Fruit fly (Drosophila melanogaster): ENCODE results near the gene CG11983.

Gene CG11983

dm6 chr3R:8981209-8981996 lies 26.7 kb upstream of the CG11983 start (continued):
- no peak for TF ChIP-seq CG7786 (GFP tag; optimal IDR thresholded peaks at IDR 0.05)
- TF ChIP-seq Atf3 (GFP tag; optimal IDR thresholded peaks at IDR 0.05): no peak
- TF ChIP-seq tna (GFP tag; IDR thresholded peaks at IDR 0.05; ENCODE audit: partially characterized antibody): peak; percentile 13; the same call in 1 of the 2 replicates
- TF ChIP-seq CG6654 (GFP tag; optimal IDR thresholded peaks at IDR 0.05): no peak
- no peak for TF ChIP-seq sens (GFP tag)
- TF ChIP-seq nerfin-1 (tag; optimal IDR thresholded peaks at IDR 0.05): no peak
- TF ChIP-seq Opbp (GFP tag; IDR thresholded peaks at IDR 0.05; ENCODE audit: partially characterized antibody): no peak
- no peak for TF ChIP-seq CG6765 (GFP tag; optimal IDR thresholded peaks at IDR 0.05)
- TF ChIP-seq kay (GFP tag; optimal IDR thresholded peaks at IDR 0.05): no peak
- TF ChIP-seq HLH4C (GFP tag; IDR thresholded peaks at IDR 0.05; ENCODE audit: partially characterized antibody): no peak
- no peak for TF ChIP-seq NC2α (GFP tag; optimal IDR thresholded peaks at IDR 0.05)
- TF ChIP-seq hkb (optimal IDR thresholded peaks at IDR 0.05): no peak
- TF ChIP-seq hkb (GFP tag; IDR thresholded peaks at IDR 0.05): no peak
- no peak for TF ChIP-seq Rx (GFP tag; IDR thresholded peaks at IDR 0.05)
- 0 out of 2 replicates have a peak, but pooled peaks have one; percentile 12 for TF ChIP-seq Lim3 (GFP tag; IDR thresholded peaks at IDR 0.05)
- TF ChIP-seq pita (GFP tag; optimal IDR thresholded peaks at IDR 0.05): no peak
- TF ChIP-seq CG11504 (tag; optimal IDR thresholded peaks at IDR 0.05): no peak
- TF ChIP-seq CG14014 (GFP tag; IDR thresholded peaks at IDR 0.05): no peak
- no peak for TF ChIP-seq dysf (GFP tag; IDR thresholded peaks at IDR 0.05)
- peak; percentile 64 for TF ChIP-seq Med (GFP tag)
- no peak for TF ChIP-seq en (GFP tag; optimal IDR thresholded peaks at IDR 0.05)
- no peak for TF ChIP-seq CG12942 (GFP tag; optimal IDR thresholded peaks at IDR 0.05)
- no peak for TF ChIP-seq CG8290 (GFP tag; optimal IDR thresholded peaks at IDR 0.05)
- no peak for TF ChIP-seq CG8290 (tag; optimal IDR thresholded peaks at IDR 0.05)
- no peak for TF ChIP-seq Sin3A (optimal IDR thresholded peaks at IDR 0.05)
- TF ChIP-seq stwl (tag; optimal IDR thresholded peaks at IDR 0.05): no peak
- no peak for TF ChIP-seq CG30403 (GFP tag; optimal IDR thresholded peaks at IDR 0.05)
- TF ChIP-seq bcd (GFP tag; optimal IDR thresholded peaks at IDR 0.05): no peak
- TF ChIP-seq Doc3 (GFP tag; IDR thresholded peaks at IDR 0.05; ENCODE audit: partially characterized antibody): no peak
- TF ChIP-seq Eip74EF (GFP tag; optimal IDR thresholded peaks at IDR 0.05): no peak
- TF ChIP-seq Nf-YA (GFP tag; IDR thresholded peaks at IDR 0.05): no peak
- no peak for TF ChIP-seq CG43689 (GFP tag; IDR thresholded peaks at IDR 0.05)
- no peak for TF ChIP-seq slou (GFP tag; optimal IDR thresholded peaks at IDR 0.05)
- no peak for TF ChIP-seq trh (GFP tag; optimal IDR thresholded peaks at IDR 0.05)
- no peak for TF ChIP-seq Oli (tag; optimal IDR thresholded peaks at IDR 0.05)
- TF ChIP-seq CG11695 (GFP tag; IDR thresholded peaks at IDR 0.05): peak; percentile 56; the same call in 2 of the 3 replicates
- no peak for TF ChIP-seq nerfin-2 (GFP tag; IDR thresholded peaks at IDR 0.05; ENCODE audit: partially characterized antibody)
- TF ChIP-seq CG11398 (GFP tag; optimal IDR thresholded peaks at IDR 0.05): no peak
- no peak for TF ChIP-seq ham (GFP tag; IDR thresholded peaks at IDR 0.05)
- no peak for TF ChIP-seq CG17359 (tag; optimal IDR thresholded peaks at IDR 0.05)
- TF ChIP-seq CG15514 (GFP tag; optimal IDR thresholded peaks at IDR 0.05): no peak
- TF ChIP-seq bowl (GFP tag; IDR thresholded peaks at IDR 0.05): no peak
- TF ChIP-seq mirr (GFP tag; optimal IDR thresholded peaks at IDR 0.05): peak; percentile 57
- TF ChIP-seq Rfx (GFP tag; IDR thresholded peaks at IDR 0.05): no peak
- TF ChIP-seq CG8281 (tag; optimal IDR thresholded peaks at IDR 0.05): peak; percentile 32
- TF ChIP-seq HLH54F (GFP tag; optimal IDR thresholded peaks at IDR 0.05): no peak
- TF ChIP-seq ewg (GFP tag; optimal IDR thresholded peaks at IDR 0.05): no peak
- TF ChIP-seq tll (GFP tag; optimal IDR thresholded peaks at IDR 0.05): no peak
- TF ChIP-seq Atf6 (GFP tag; IDR thresholded peaks at IDR 0.05): no peak
- TF ChIP-seq CG12236 (GFP tag; optimal IDR thresholded peaks at IDR 0.05): no peak
- TF ChIP-seq CG33557 (GFP tag; optimal IDR thresholded peaks at IDR 0.05): no peak

Data from whole organism, embryonic.